Worm (Caenorhabditis elegans): Measurements from ENCODE around the gene ztf-27.

ztf-27 gene

DNA sequence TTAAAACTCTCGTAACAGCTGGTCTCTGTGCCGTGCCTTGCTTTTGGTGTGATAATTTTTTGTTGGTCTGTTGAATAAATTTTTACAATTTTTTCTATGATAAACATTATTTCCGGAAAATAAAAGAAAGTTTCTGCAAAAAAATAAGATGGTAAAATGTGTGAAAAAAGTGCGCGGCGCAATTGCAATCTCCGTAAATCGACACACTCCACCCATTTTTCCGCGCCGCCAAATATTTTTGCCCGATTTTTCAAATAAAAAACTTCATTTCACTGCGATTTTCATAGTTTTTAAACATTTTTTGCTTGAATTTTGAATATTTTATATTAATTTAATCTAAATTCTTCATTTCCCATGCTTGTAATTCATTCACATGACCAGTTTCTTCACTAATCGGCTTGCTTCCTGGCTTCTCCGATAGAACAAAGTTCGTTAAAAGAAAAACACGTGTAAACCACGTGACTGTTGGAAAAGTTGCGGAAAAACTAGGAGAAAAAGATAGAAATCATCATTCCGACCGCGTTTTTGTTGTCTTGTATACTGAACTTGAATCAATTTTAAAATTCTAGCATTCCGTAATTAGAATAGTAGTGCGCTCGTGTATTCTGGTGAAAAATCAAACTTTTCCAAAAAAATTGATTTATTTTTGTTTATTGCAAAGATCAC is 3.0 kb downstream of the ztf-27 start (continued):
- TF ChIP-seq ceh-20 (GFP tag; IDR thresholded peaks at IDR 0.05) (no peak), skn-1 (tag; optimal IDR thresholded peaks at IDR 0.05) (no peak), daf-8 (GFP tag; IDR thresholded peaks at IDR 0.05) (no peak), egl-27 (tag; optimal IDR thresholded peaks at IDR 0.05) (no peak), T26A8.4 (GFP tag; IDR thresholded peaks at IDR 0.05) (no peak), nhr-6 (tag; optimal IDR thresholded peaks at IDR 0.05) (peak; percentile 9), egl-43 (GFP tag; IDR thresholded peaks at IDR 0.05) (0 out of 2 replicates have a peak, but pooled peaks have one; percentile 25), tag-97 (GFP tag; IDR thresholded peaks at IDR 0.05) (no peak), nhr-42 (GFP tag; IDR thresholded peaks at IDR 0.05) (no peak), Y5F2A.4 (GFP tag; optimal IDR thresholded peaks at IDR 0.05) (no peak), D1046.2 (GFP tag; IDR thresholded peaks at IDR 0.05) (no peak), zag-1 (tag; optimal IDR thresholded peaks at IDR 0.05) (no peak), lin-39 (tag; optimal IDR thresholded peaks at IDR 0.05) (no peak), spr-1 (tag; optimal IDR thresholded peaks at IDR 0.05) (peak; percentile 25), cey-2 (tag; optimal IDR thresholded peaks at IDR 0.05; ENCODE audit: borderline replicate concordance, insufficient read depth) (no peak), spr-3 (GFP tag; optimal IDR thresholded peaks at IDR 0.05) (no peak), jun-1 (tag; optimal IDR thresholded peaks at IDR 0.05) (no peak), lin-15B (tag; optimal IDR thresholded peaks at IDR 0.05) (no peak), unc-39 (tag; optimal IDR thresholded peaks at IDR 0.05) (no peak), hif-1 (tag; optimal IDR thresholded peaks at IDR 0.05) (peak in 1 of 2 experiments; percentile 65), dve-1 (tag; optimal IDR thresholded peaks at IDR 0.05; ENCODE audit: insufficient read depth) (peak; percentile 87), lin-13 (GFP tag; optimal IDR thresholded peaks at IDR 0.05) (no peak), hmg-1.1 (GFP tag; IDR thresholded peaks at IDR 0.05) (peak; percentile 47; the same call in 1 of the 2 replicates), daf-16 (GFP tag; optimal IDR thresholded peaks at IDR 0.05) (peak in 1 of 2 experiments; percentile 27), daf-16 (tag; optimal IDR thresholded peaks at IDR 0.05) (peak; percentile 70), lsy-2 (tag; optimal IDR thresholded peaks at IDR 0.05) (peak; percentile 34 to 86), aly-2 (tag; optimal IDR thresholded peaks at IDR 0.05) (no peak), ceh-62 (tag; optimal IDR thresholded peaks at IDR 0.05) (no peak), ctbp-1 (GFP tag; IDR thresholded peaks at IDR 0.05) (no peak), pqm-1 (tag; optimal IDR thresholded peaks at IDR 0.05) (peak; percentile 16), lim-7 (GFP tag; IDR thresholded peaks at IDR 0.05) (no peak), F49E8.2 (tag; optimal IDR thresholded peaks at IDR 0.05; ENCODE audit: borderline replicate concordance) (no peak), ama-1 (optimal IDR thresholded peaks at IDR 0.05) (peak; percentile 70), unc-130 (GFP tag; optimal IDR thresholded peaks at IDR 0.05) (peak; percentile 31), nhr-237 (tag; optimal IDR thresholded peaks at IDR 0.05) (no peak), fos-1 (tag; optimal IDR thresholded peaks at IDR 0.05) (no peak), zfp-3 (GFP tag; conservative IDR thresholded peaks at IDR 0.05) (no peak), sdz-12 (GFP tag; optimal IDR thresholded peaks at IDR 0.05) (no peak), tra-1 (GFP tag; IDR thresholded peaks at IDR 0.05) (0 out of 2 replicates have a peak, but pooled peaks have one; percentile 18), set-16 (GFP tag; IDR thresholded peaks at IDR 0.05) (no peak), mxl-2 (GFP tag; conservative IDR thresholded peaks at IDR 0.05) (peak; percentile 92), nhr-11 (tag; optimal IDR thresholded peaks at IDR 0.05) (no peak), F26F4.8 (GFP tag; conservative IDR thresholded peaks at IDR 0.05) (no peak), gei-8 (GFP tag; optimal IDR thresholded peaks at IDR 0.05) (no peak), F37D6.2 (tag; optimal IDR thresholded peaks at IDR 0.05) (peak; percentile 14), arid-1 (GFP tag; conservative IDR thresholded peaks at IDR 0.05) (peak; percentile 53; the same call in 1 of the 2 replicates), nhr-25 (tag; optimal IDR thresholded peaks at IDR 0.05; ENCODE audit: borderline replicate concordance, insufficient read depth) (no peak), Y75B8A.6 (GFP tag; IDR thresholded peaks at IDR 0.05) (no peak), T20F7.1 (GFP tag; optimal IDR thresholded peaks at IDR 0.05) (peak; percentile 57), nhr-48 (tag; optimal IDR thresholded peaks at IDR 0.05) (peak; percentile 46), snpc-4 (tag; optimal IDR thresholded peaks at IDR 0.05) (no peak)

Data from whole organism, L4 larva.